Worm (Caenorhabditis elegans): Measurements from ENCODE around the gene wago-10.

The wago-10 gene

ce11 chrV:349054-349453 is 5.8 kb downstream of the wago-10 start, which contains the start of gene atg-9 (continued):
- no peak for TF ChIP-seq egl-27 (tag; optimal IDR thresholded peaks at IDR 0.05)
- no peak for TF ChIP-seq lin-39 (tag; optimal IDR thresholded peaks at IDR 0.05)
- TF ChIP-seq C34B4.2 (tag; optimal IDR thresholded peaks at IDR 0.05): no peak
- peak; percentile 88 for TF ChIP-seq grh-1 (GFP tag; IDR thresholded peaks at IDR 0.05)
- TF ChIP-seq nhr-84 (tag; optimal IDR thresholded peaks at IDR 0.05): no peak
- TF ChIP-seq mab-9 (GFP tag; IDR thresholded peaks at IDR 0.05): 0 out of 2 replicates have a peak, but pooled peaks have one; percentile 16
- TF ChIP-seq ceh-8 (GFP tag; optimal IDR thresholded peaks at IDR 0.05): peak; percentile 3
- peak; percentile 3 for TF ChIP-seq unc-86 (tag; optimal IDR thresholded peaks at IDR 0.05)
- no peak for TF ChIP-seq egl-13 (tag; optimal IDR thresholded peaks at IDR 0.05)
- peak; percentile 88 for TF ChIP-seq mep-1 (tag; optimal IDR thresholded peaks at IDR 0.05)
- peak in 3 of 6 experiments; percentile 47 to 70 (median 64) for TF ChIP-seq elt-3 (tag; optimal IDR thresholded peaks at IDR 0.05)
- TF ChIP-seq dpl-1 (GFP tag; optimal IDR thresholded peaks at IDR 0.05): peak; percentile 55 to 75 (median 67)
- TF ChIP-seq isw-1 (GFP tag; IDR thresholded peaks at IDR 0.05): peak; percentile 31; the same call in 1 of the 2 replicates
- TF ChIP-seq hlh-17 (GFP tag; optimal IDR thresholded peaks at IDR 0.05; ENCODE audit: borderline replicate concordance): no peak
- TF ChIP-seq alr-1 (tag; optimal IDR thresholded peaks at IDR 0.05; ENCODE audit: borderline replicate concordance): no peak
- peak; percentile 80 for TF ChIP-seq lin-13 (GFP tag; optimal IDR thresholded peaks at IDR 0.05)
- TF ChIP-seq lsy-2 (tag; optimal IDR thresholded peaks at IDR 0.05): peak; percentile 70 to 77
- peak; percentile 78 for TF ChIP-seq nhr-71 (tag; optimal IDR thresholded peaks at IDR 0.05)
- TF ChIP-seq fos-1 (tag; optimal IDR thresholded peaks at IDR 0.05): no peak
- TF ChIP-seq nhr-11 (tag; optimal IDR thresholded peaks at IDR 0.05): no peak
- TF ChIP-seq tbx-2 (tag; optimal IDR thresholded peaks at IDR 0.05): peak; percentile 43
- no peak for TF ChIP-seq tlp-1 (tag; optimal IDR thresholded peaks at IDR 0.05)
- peak; percentile 61 for TF ChIP-seq rnt-1 (tag; optimal IDR thresholded peaks at IDR 0.05)
- TF ChIP-seq nhr-28 (tag; optimal IDR thresholded peaks at IDR 0.05): no peak
- no peak for TF ChIP-seq ceh-88 (GFP tag; IDR thresholded peaks at IDR 0.05)
- TF ChIP-seq elt-2 (tag; optimal IDR thresholded peaks at IDR 0.05): peak; percentile 36
- no peak for TF ChIP-seq ceh-63 (GFP tag; optimal IDR thresholded peaks at IDR 0.05)
- TF ChIP-seq nhr-85 (tag): peak; percentile 89
- peak; percentile 44 for TF ChIP-seq snpc-4 (tag; optimal IDR thresholded peaks at IDR 0.05)
- TF ChIP-seq pqm-1 (tag; optimal IDR thresholded peaks at IDR 0.05): no peak
- peak; percentile 56 to 85 for TF ChIP-seq lin-35 (GFP tag; optimal IDR thresholded peaks at IDR 0.05)
- TF ChIP-seq xbp-1 (tag; optimal IDR thresholded peaks at IDR 0.05): peak; percentile 40
- peak; percentile 33 for TF ChIP-seq dsc-1 (tag; optimal IDR thresholded peaks at IDR 0.05)
- no peak for TF ChIP-seq sox-4 (tag; optimal IDR thresholded peaks at IDR 0.05)
- TF ChIP-seq nhr-20 (tag; optimal IDR thresholded peaks at IDR 0.05): peak; percentile 78
- no peak for TF ChIP-seq lir-3 (tag; optimal IDR thresholded peaks at IDR 0.05; ENCODE audit: poor library complexity)
- peak; percentile 36 for TF ChIP-seq F16B12.6 (tag; optimal IDR thresholded peaks at IDR 0.05)
- TF ChIP-seq nhr-76 (tag; optimal IDR thresholded peaks at IDR 0.05): no peak
- TF ChIP-seq ztf-11 (tag; optimal IDR thresholded peaks at IDR 0.05): peak in 1 of 2 experiments; percentile 32
- TF ChIP-seq ets-5 (GFP tag; IDR thresholded peaks at IDR 0.05): no peak
- peak; percentile 75 for TF ChIP-seq snu-23 (GFP tag; optimal IDR thresholded peaks at IDR 0.05)
- TF ChIP-seq swsn-7 (tag; optimal IDR thresholded peaks at IDR 0.05): peak; percentile 46
- TF ChIP-seq pag-3 (tag; optimal IDR thresholded peaks at IDR 0.05; ENCODE audit: borderline replicate concordance, insufficient read depth): peak; percentile 37
- TF ChIP-seq fkh-8 (tag; optimal IDR thresholded peaks at IDR 0.05): peak; percentile 68
- TF ChIP-seq fkh-4 (tag; optimal IDR thresholded peaks at IDR 0.05; ENCODE audit: borderline replicate concordance): no peak
- TF ChIP-seq pax-3 (tag; optimal IDR thresholded peaks at IDR 0.05): no peak
- peak; percentile 72 for TF ChIP-seq blmp-1 (tag; optimal IDR thresholded peaks at IDR 0.05)
- TF ChIP-seq skn-1 (tag; optimal IDR thresholded peaks at IDR 0.05): peak; percentile 81
- no peak for TF ChIP-seq hpl-2 (GFP tag; optimal IDR thresholded peaks at IDR 0.05)
- TF ChIP-seq nhr-90 (tag; optimal IDR thresholded peaks at IDR 0.05; ENCODE audit: poor library complexity): peak; percentile 68
- no peak for TF ChIP-seq hlh-4 (tag; optimal IDR thresholded peaks at IDR 0.05)
- TF ChIP-seq unc-98 (GFP tag; IDR thresholded peaks at IDR 0.05): no peak
